Fruit fly (Drosophila melanogaster): ENCODE data around the gene CG2712.

CG2712 gene

dm6 chrX:2744042-2744441 is 11.8 kb downstream of the CG2712 start, which contains the start of gene Syx4:
Syx4 (minus strand) TSS chrX:2744076.
- TF ChIP-seq Sin3A (optimal IDR thresholded peaks at IDR 0.05) (no peak), Myc (optimal IDR thresholded peaks at IDR 0.05) (no peak), insv (optimal IDR thresholded peaks at IDR 0.05) (no peak), ttk (optimal IDR thresholded peaks at IDR 0.05) (no peak), h (optimal IDR thresholded peaks at IDR 0.05) (no peak), psq (optimal IDR thresholded peaks at IDR 0.05) (no peak)

dm6 chrX:2749693-2750092 is 17.4 kb downstream of the CG2712 start:
- TF ChIP-seq ttk (optimal IDR thresholded peaks at IDR 0.05), result no peak
- no peak for TF ChIP-seq h (optimal IDR thresholded peaks at IDR 0.05)
- TF ChIP-seq psq (optimal IDR thresholded peaks at IDR 0.05), result no peak
- no peak for TF ChIP-seq Sin3A (optimal IDR thresholded peaks at IDR 0.05)
- no peak for TF ChIP-seq insv (optimal IDR thresholded peaks at IDR 0.05)
- no peak for TF ChIP-seq Myc (optimal IDR thresholded peaks at IDR 0.05)

dm6 chrX:2757400-2757799 is 25.1 kb downstream of the CG2712 start:
- no peak for TF ChIP-seq psq (optimal IDR thresholded peaks at IDR 0.05)
- TF ChIP-seq Sin3A (optimal IDR thresholded peaks at IDR 0.05), result no peak
- TF ChIP-seq insv (optimal IDR thresholded peaks at IDR 0.05), result no peak
- TF ChIP-seq Myc (optimal IDR thresholded peaks at IDR 0.05), result no peak
- no peak for TF ChIP-seq ttk (optimal IDR thresholded peaks at IDR 0.05)
- TF ChIP-seq h (optimal IDR thresholded peaks at IDR 0.05), result no peak

- TF ChIP-seq h (optimal IDR thresholded peaks at IDR 0.05) (no peak), Sin3A (optimal IDR thresholded peaks at IDR 0.05) (no peak), Myc (optimal IDR thresholded peaks at IDR 0.05) (no peak), insv (optimal IDR thresholded peaks at IDR 0.05) (no peak), ttk (optimal IDR thresholded peaks at IDR 0.05) (no peak), psq (optimal IDR thresholded peaks at IDR 0.05) (no peak)
These were observed 28.9 kb downstream of the CG2712 start for dm6 chrX:2761198-2761597.

- TF ChIP-seq insv (optimal IDR thresholded peaks at IDR 0.05) (no peak), h (optimal IDR thresholded peaks at IDR 0.05) (no peak), psq (optimal IDR thresholded peaks at IDR 0.05) (no peak), ttk (optimal IDR thresholded peaks at IDR 0.05) (no peak), Sin3A (optimal IDR thresholded peaks at IDR 0.05) (no peak), Myc (optimal IDR thresholded peaks at IDR 0.05) (no peak)
These were observed 33.2 kb downstream of the CG2712 start for dm6 chrX:2765440-2765839.
